Fruit fly (Drosophila melanogaster) ovary, adult (tissue): ENCODE measurements around the gene CG13361.

Experiments used
- CG17801 ChIP-seq: fragments of 200-800 bp; optimal IDR thresholded peaks from 2 replicates; lab custom pipeline; 2019; ENCODE audit warnings: missing biosample characterization, mild to moderate bottlenecking, missing genetic modification characterization, moderate library complexity; ENCODE audit not compliant: partially characterized antibody

Gene CG13361

DNA sequence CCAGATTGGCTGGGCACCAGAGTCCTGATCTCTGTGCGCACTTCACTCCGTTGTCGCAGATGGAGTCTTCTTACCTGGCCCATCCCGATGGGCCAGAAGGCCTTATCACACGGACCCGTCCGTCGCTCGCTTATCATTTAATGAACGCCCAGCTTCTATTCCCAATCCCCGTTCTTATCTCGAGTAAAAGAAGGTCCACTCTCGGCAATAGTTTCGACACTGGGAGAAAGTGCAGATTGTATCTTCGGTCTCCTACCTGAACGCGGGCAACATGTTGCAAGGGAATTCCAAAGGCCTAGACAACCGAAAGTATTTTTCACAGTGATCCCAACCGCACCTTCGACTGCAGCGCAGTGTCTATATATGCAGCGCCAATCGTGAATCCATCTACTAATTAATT lies 12.6 kb upstream of the CG13361 start:
- TF ChIP-seq CG17801 (GFP tag; lab: Kevin White, UChicago) = no peak

DNA sequence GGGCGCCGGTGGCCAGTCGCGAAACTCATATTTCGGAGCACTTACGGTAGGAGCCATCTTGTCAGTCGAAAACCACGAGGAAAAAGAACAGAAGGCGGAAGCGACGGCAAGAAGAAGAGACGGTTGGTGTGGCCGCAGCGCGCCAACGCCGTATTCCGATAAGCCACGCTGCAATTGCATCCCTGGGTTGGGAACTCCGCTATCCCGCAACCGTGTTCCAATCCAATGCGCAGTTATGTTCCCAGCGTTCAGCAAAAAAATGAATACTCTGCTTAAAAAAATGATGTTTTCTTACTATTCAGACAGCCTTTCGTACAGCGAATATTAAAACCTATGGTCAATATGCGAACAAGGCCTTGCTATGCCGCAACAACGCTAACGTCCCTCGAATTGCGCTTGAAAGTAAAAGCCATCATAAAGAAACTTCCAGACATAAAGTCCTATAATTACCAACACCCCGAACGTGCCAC lies 11.6 kb upstream of the CG13361 start, which contains the start of gene RpL22:
Gene RpL22 (minus strand): TSS at position 92 of the 470 bp plus-strand sequence.
- TF ChIP-seq CG17801 (GFP tag; lab: Kevin White, UChicago) = peak; percentile 87

DNA sequence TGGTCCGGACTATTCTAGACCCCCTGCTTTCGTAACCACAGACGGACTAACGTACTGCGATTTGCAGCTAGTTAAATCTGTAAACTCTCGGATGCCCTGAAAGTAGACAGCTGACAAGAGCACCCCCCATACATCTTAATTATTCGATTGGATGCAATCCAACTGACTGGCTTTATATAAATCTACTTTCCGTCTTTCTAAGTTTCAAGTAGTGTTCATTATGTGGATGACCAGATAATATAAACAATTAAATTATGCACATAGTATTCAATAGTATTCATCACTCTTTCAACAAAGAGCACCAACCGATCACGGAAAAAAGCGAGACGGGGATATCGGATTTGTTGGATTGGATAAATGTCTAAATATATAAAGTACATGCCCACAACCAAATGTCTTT lies 8.6 kb upstream of the CG13361 start:
- TF ChIP-seq CG17801 (GFP tag; lab: Kevin White, UChicago) = no peak

DNA sequence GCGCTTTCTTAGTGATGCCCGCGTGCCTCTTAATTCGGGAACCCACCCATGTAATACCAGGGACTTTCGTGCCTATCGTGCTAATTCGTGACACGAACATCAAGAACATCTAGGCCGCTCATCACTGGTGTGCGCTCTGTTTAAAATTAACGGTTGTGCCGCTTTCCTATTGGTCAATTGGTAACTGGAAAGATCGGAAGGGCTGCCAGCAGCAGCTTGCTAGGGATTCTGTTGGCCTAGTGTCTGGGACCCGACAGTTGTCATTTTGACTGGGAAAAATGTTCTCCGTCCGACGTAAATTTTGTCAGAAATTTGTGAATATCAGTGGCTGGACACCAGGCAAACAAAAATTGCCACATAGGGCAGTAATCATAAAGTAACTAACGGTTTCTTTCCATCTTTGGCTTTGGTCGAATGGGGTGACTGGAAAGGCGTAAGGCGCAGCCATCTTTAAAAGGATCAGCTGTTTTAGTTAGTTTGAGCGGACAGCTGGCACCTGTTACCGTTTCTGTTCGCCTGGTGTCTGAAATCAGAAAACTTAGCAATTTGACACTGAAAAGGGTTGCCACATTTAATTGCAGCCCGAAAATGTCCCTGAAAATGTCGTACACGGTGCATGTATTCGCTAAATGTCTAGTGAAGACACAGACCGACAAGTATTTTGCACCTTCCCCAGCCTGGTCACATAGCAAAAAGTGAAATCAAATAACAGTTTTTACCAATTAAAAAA lies 5.6 kb upstream of the CG13361 start, which contains the start of gene CG5273:
Gene CG5273 (plus strand): TSS at position 703 of the 730 bp plus-strand sequence.
- peak; percentile 76 for TF ChIP-seq CG17801 (GFP tag; lab: Kevin White, UChicago)

DNA sequence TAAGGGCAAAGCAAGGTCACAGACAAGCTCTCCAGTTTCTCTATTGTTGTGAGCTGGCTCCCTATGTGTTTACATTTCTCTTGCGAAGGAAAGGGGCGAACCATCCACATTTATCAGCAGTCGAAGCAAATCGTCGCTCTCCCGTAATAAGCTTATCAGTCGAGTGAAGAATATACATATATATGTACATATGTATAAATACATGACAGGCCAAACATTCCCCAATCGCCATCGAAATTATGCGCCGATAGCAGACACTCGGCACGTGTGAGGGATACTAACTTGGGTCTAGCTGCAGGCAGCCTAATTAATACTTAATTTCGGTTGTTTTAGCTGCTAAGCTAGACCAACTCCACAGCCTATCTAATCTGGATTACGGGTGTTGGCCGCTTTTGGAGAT lies 3.4 kb upstream of the CG13361 start:
- TF ChIP-seq CG17801 (GFP tag; lab: Kevin White, UChicago) = no peak

DNA sequence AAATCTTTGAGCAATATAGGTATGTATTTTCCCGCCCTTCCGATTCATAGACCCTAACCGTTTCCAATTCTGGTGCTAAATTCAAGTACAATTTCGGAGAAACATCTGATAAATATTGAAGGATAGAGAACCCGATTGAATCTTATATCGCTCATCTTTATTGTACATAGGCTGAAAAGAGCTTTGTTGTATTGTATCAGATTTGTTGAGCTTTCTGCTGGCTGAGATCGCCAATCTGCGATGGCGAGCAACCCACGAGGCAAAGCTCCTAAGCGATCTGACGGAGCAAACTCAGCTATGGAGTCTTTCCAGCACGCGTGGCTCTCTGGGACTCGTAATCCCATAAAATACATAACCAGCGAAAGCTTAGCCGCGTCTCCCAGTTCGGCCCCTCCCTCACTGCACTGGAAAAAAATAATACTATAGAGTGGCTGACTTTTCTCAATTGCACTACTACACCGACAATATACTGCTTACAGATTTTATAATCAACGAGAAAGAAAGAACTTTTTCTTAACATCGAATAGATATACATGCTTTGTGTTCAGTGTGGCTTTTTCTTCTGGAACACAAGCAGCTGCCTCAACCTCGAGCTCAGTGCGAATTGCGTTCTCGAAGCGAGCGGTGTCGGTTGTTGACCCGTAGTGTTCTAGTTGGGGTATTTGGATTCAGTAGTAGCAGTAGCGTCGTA lies 2.3 kb upstream of the CG13361 start:
- TF ChIP-seq CG17801 (GFP tag; lab: Kevin White, UChicago) = peak; percentile 64

DNA sequence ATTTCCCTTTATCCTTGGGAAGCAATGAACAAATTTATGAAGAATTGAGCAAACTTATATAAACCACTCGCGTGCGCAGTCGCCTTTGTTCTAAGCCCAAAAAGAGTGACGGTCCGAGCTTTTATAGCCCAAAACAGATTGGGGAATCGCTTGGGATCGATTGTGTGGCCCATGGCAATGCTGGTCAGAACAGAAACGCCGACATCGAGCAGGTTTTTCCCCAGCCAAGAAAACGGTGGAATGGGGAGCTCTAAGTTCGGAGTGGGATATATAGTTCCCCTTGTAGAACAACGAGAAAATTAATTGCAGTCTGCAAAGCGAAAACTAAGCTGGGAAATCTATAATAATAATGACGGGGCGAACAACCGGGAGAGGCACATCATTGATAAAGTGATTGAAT lies 2.3 kb downstream of the CG13361 start, which contains the start of gene CG13362:
Gene CG13362 (minus strand): TSS at position 101 of the 400 bp plus-strand sequence.
- no peak for TF ChIP-seq CG17801 (GFP tag; lab: Kevin White, UChicago)

DNA sequence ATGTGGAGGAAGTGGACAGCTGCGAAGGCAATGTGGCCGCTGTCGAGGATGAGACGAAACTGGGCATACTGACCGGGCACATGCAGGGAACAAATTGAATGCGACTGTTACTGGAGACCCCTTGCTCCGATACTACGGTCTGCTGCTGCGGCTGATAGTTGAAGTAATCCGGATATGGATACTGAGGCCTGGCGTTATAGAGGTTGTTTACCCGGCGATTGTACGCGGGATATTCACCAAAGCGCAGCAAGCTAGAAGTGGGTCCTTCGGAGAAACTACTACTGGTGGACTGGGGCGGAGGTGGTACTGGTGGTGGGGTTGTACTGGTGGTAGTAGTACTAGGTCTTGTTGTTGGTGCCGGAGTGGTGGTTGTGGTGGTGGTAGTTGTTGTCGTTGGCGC lies 3.4 kb downstream of the CG13361 start, which contains the start of gene CG5254:
Gene CG5254 (plus strand): TSS at position 301 of the 400 bp plus-strand sequence.
- no peak for TF ChIP-seq CG17801 (GFP tag; lab: Kevin White, UChicago)

DNA sequence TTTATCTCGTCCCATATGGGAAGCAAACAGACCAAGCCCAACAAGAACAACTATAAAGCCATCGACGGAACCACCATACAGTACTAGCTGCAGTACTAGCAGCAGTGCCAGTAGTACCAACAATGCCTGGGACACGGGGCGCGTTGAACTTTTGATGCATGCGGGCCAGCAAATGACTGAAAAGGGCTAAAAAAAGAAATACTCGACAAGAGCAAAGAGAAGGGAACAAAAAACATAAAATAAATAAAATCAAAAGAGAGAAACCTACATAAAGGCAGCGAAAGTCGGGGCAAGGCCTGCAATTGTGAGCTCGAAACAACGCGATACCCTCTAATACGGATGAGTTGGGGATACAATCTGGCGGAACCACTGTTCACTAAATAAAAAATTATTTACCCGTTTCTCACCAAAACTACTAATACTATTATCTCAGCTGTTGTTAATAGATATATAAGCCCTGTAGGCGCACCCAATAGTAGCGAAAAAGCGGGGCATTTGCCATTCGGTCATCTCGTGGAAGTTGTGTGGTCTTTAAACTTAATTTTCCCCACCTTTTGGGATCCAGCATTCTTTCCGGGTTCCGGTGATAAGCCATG lies 13.7 kb downstream of the CG13361 start:
- no peak for TF ChIP-seq CG17801 (GFP tag; lab: Kevin White, UChicago)

DNA sequence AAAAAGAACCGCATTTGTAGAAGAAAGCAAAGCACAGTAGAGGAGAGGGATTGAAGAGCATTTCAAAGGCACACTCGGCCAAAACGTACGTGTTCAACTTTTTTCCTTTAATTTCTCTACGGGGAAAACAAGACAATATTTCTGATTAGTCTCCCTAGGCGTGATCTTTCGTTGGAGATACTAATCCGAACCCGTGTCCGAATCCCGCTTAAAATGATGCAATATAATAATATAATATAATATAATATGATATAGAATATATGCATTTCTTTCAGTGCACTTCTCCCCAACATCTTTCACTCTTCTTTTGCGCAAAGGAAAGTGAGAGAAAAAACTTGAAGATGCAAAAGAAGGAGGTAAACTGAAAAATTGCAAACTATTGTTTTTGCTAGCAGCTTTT lies 29.0 kb downstream of the CG13361 start:
- no peak for TF ChIP-seq CG17801 (GFP tag; lab: Kevin White, UChicago)

DNA sequence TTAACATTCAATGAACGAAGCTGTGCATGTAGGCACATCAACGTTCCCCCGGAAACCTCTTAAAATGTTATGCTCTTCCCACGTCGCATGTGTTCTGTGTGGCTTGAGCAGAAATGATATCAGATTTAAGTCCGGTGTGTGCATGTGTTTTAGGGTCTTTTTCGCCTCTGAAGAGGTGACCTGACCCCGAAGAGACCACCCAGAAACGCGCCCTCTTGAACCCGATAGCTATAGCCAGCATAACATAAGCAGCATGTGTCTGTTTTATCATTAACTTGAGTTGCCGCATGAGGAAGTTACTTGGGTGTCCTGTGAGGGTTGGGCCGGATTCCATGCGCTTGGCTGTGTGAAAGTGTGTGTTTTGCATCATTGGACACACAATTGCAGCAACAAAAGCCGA lies 34.5 kb downstream of the CG13361 start:
- TF ChIP-seq CG17801 (GFP tag; lab: Kevin White, UChicago) = no peak

DNA sequence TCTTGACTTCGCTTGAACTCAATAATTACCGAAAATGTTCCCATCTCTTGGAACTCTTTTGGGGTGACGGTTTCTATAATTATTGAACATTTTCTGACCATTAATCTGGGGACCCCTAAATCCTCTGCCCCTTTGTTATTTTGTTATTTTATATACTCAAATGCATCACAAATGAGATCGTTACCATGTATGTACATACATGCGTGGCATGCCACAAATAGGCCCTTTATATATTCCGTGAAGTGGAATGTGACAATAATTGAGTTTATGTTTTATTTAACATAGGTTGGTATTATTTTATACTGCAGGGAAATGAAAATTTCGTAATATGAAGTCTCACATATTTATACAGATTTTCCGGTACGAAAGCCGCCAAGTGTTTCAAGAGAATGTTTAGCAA lies 35.6 kb downstream of the CG13361 start:
- no peak for TF ChIP-seq CG17801 (GFP tag; lab: Kevin White, UChicago)

DNA sequence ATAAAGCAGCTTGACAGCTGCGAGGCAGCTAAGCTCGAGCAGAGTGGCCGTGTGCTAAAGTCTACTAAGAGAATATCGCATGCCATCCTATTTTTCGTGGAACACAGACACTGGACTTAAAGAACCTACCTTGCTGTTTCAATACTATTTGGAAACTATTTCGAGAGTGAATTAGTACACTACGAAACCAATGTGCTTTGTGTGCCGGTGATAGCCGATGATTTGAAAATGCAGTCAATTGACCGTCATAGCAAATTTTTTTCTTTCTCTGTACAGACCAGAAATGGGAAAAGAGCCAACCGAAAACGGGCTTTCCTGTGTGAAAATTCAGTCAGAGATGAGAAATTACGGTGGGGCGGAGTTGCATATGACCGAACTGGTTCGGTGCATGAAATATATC lies 38.1 kb downstream of the CG13361 start:
- no peak for TF ChIP-seq CG17801 (GFP tag; lab: Kevin White, UChicago)

DNA sequence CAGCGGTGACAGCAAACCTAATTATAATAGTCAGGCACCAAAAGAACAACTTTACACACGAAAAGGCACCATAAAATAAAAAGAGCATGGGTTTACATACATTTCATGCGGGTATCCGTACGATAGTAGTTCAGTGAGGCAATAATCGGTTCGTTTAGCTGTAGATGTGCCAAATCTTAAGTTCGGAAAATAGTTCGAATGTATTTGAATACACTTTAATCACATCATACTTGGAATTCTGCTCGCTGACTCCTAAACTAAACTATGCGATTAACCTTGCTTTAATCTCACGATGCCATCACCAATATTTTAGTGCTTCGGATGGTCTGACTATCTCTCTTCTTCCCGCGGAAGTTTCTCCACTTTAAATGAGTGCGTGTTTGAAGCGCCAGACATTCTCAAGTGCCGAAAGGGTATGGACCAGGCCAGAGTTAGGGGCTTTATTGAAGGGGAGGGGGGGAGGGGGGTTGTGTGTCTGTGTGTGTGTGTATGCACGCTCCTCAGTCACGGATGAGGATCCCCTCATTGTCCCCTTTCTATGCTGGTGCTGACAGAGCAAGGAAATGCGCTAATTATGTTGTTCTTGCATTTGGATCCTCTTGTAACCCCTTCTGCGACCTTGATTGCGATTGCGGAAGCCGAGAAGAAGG lies 40.1 kb downstream of the CG13361 start:
- TF ChIP-seq CG17801 (GFP tag; lab: Kevin White, UChicago) = no peak

DNA sequence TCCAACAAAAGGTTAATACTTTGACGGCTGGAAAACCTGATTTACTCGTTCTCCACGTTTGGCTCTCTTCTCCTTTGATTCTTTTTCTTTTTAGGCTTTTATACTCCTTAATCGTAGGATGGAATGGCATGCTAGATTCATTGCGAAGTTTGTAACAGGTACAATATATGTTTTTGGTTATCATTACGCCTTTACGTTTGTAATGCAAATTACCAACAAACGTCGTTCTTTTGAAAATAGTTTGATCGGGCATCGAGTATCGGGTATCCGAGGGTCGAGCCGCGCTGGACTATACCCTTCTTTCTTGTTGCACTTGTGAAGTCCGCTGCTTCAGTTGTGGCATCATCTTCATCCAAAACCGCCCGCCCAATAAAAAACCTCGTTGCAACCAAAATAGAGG lies 41.6 kb downstream of the CG13361 start:
- TF ChIP-seq CG17801 (GFP tag; lab: Kevin White, UChicago) = no peak
